Fruit fly (Drosophila melanogaster): Measurements from ENCODE around the gene Cad74A.

- TF ChIP-seq CG6854 (GFP tag; optimal IDR thresholded peaks at IDR 0.05) (no peak), CG3032 (tag; optimal IDR thresholded peaks at IDR 0.05) (no peak), Met (GFP tag; optimal IDR thresholded peaks at IDR 0.05) (no peak), Ets21C (GFP tag; optimal IDR thresholded peaks at IDR 0.05) (no peak), ss (GFP tag; optimal IDR thresholded peaks at IDR 0.05) (no peak), CG7368 (GFP tag; optimal IDR thresholded peaks at IDR 0.05) (no peak), CG4318 (GFP tag; optimal IDR thresholded peaks at IDR 0.05) (no peak), CG11294 (GFP tag; IDR thresholded peaks at IDR 0.05) (no peak), achi (GFP tag; optimal IDR thresholded peaks at IDR 0.05) (no peak), Blimp-1 (GFP tag; optimal IDR thresholded peaks at IDR 0.05) (no peak), spab (GFP tag; optimal IDR thresholded peaks at IDR 0.05) (no peak), CG9139 (GFP tag; optimal IDR thresholded peaks at IDR 0.05) (no peak), topi (GFP tag; optimal IDR thresholded peaks at IDR 0.05) (no peak), lz (GFP tag; optimal IDR thresholded peaks at IDR 0.05) (no peak)
Measured at dm6 chr3L:17401411-17401810, 22.1 kb upstream of the Cad74A start.

All from whole organism, prepupa.